Worm (Caenorhabditis elegans) whole organism, mixed stage, embryonic: ENCODE measurements around the gene T22C8.1.
A peak's percentile ranks its signal among the peaks of the same experiment; 100 is the strongest.

ENCODE experiments used
- M03D4.4 ChIP-seq: sonication (generic microtip); optimal IDR thresholded peaks from 2 replicates; lab custom pipeline; 2017; ENCODE audit warnings: mild to moderate bottlenecking, missing genetic modification characterization, missing compliant biosample characterization
- bed-3 ChIP-seq: fragments of 200-800 bp; sonication (Bioruptor generic); optimal IDR thresholded peaks from 3 replicates; lab custom pipeline; 2018; ENCODE audit warnings: mild to moderate bottlenecking, missing genetic modification characterization, moderate library complexity, missing compliant biosample characterization
- blmp-1 ChIP-seq: fragments of 150-350 bp; optimal IDR thresholded peaks from 2 replicates; lab custom pipeline; 2014; ENCODE audit warnings: missing biosample characterization, missing genetic modification characterization
- ceh-39 ChIP-seq: fragments of 150-350 bp; optimal IDR thresholded peaks from 2 replicates; lab custom pipeline; 2014; ENCODE audit warnings: missing biosample characterization, missing genetic modification characterization
- ceh-43 ChIP-seq: fragments of 200-800 bp; sonication (Bioruptor generic); optimal IDR thresholded peaks from 2 replicates; lab custom pipeline; 2018; ENCODE audit warnings: mild to moderate bottlenecking, missing genetic modification characterization, moderate library complexity, missing compliant biosample characterization
- ceh-83 ChIP-seq: fragments of 200-800 bp; sonication (Bioruptor generic); optimal IDR thresholded peaks from 2 replicates; lab custom pipeline; 2018; ENCODE audit warnings: mild to moderate bottlenecking, missing genetic modification characterization, missing compliant biosample characterization
- ces-1 ChIP-seq: fragments of 150-350 bp; optimal IDR thresholded peaks from 2 replicates; lab custom pipeline; 2014; ENCODE audit warnings: missing biosample characterization, missing genetic modification reagents, missing genetic modification characterization
- drap-1 ChIP-seq: fragments of 200-800 bp; sonication (Bioruptor generic); optimal IDR thresholded peaks from 3 replicates; lab custom pipeline; 2018; ENCODE audit warnings: mild to moderate bottlenecking, missing genetic modification characterization, missing compliant biosample characterization
- elt-1 ChIP-seq: sonication (generic microtip); optimal IDR thresholded peaks from 2 replicates; lab custom pipeline; 2017; ENCODE audit warnings: missing genetic modification characterization, mild to moderate bottlenecking, missing compliant biosample characterization, antibody characterized with exemption, moderate library complexity, borderline replicate concordance; ENCODE audit not compliant: insufficient read depth
- flh-1 ChIP-seq: fragments of 200-800 bp; sonication (Bioruptor generic); optimal IDR thresholded peaks from 2 replicates; lab custom pipeline; 2018; ENCODE audit warnings: mild to moderate bottlenecking, missing genetic modification characterization, moderate library complexity, missing compliant biosample characterization
- hlh-1 ChIP-seq: fragments of 150-350 bp; optimal IDR thresholded peaks from 2 replicates; lab custom pipeline; 2014; ENCODE audit warnings: missing biosample characterization, missing genetic modification reagents, missing genetic modification characterization
- lin-13 ChIP-seq: fragments of 150-350 bp; optimal IDR thresholded peaks from 2 replicates; lab custom pipeline; 2014; ENCODE audit warnings: missing biosample characterization, missing genetic modification characterization
- lsy-2 ChIP-seq: fragments of 150-350 bp; optimal IDR thresholded peaks from 2 replicates; lab custom pipeline; 2014; ENCODE audit warnings: missing biosample characterization, missing genetic modification characterization
- mep-1 ChIP-seq: fragments of 150-350 bp; optimal IDR thresholded peaks from 2 replicates; lab custom pipeline; 2017; ENCODE audit warnings: missing biosample characterization, missing genetic modification reagents, missing genetic modification characterization, inconsistent platforms
- mls-2 ChIP-seq: sonication (generic microtip); optimal IDR thresholded peaks from 2 replicates; lab custom pipeline; 2016; ENCODE audit warnings: mild to moderate bottlenecking, missing genetic modification characterization, moderate library complexity, missing compliant biosample characterization
- nhr-237 ChIP-seq: fragments of 150-350 bp; optimal IDR thresholded peaks from 2 replicates; lab custom pipeline; 2014; ENCODE audit warnings: missing biosample characterization, missing genetic modification characterization
- nhr-28 ChIP-seq: fragments of 150-350 bp; optimal IDR thresholded peaks from 2 replicates; lab custom pipeline; 2014; ENCODE audit warnings: missing biosample characterization, missing genetic modification characterization
- nhr-76 ChIP-seq: sonication (generic microtip); optimal IDR thresholded peaks from 2 replicates; lab custom pipeline; 2017; ENCODE audit warnings: missing biosample characterization, missing genetic modification characterization
- pha-4 ChIP-seq: fragments of 150-350 bp; optimal IDR thresholded peaks from 2 replicates; lab custom pipeline; 2018; ENCODE audit warnings: missing biosample characterization, missing genetic modification reagents, missing genetic modification characterization
- snpc-4 ChIP-seq: fragments of 150-350 bp; optimal IDR thresholded peaks from 2 replicates; lab custom pipeline; 2014; ENCODE audit warnings: missing biosample characterization, missing genetic modification characterization
- sptf-1 ChIP-seq: sonication (generic microtip); optimal IDR thresholded peaks from 2 replicates; lab custom pipeline; 2017; ENCODE audit warnings: mild to moderate bottlenecking, missing genetic modification characterization, moderate library complexity, missing compliant biosample characterization
- tbx-8 ChIP-seq: fragments of 200-800 bp; sonication (Bioruptor generic); optimal IDR thresholded peaks from 2 replicates; lab custom pipeline; 2018; ENCODE audit warnings: mild to moderate bottlenecking, missing genetic modification characterization, moderate library complexity, missing compliant biosample characterization
- unc-120 ChIP-seq: sonication (generic microtip); optimal IDR thresholded peaks from 2 replicates; lab custom pipeline; 2017; ENCODE audit warnings: missing genetic modification characterization, missing compliant biosample characterization; ENCODE audit not compliant: poor library complexity, severe bottlenecking
- unc-39 ChIP-seq: fragments of 150-350 bp; optimal IDR thresholded peaks from 2 replicates; lab custom pipeline; 2014; ENCODE audit warnings: missing biosample characterization, missing genetic modification characterization
- unc-62 ChIP-seq: fragments of 150-350 bp; optimal IDR thresholded peaks from 2 replicates; lab custom pipeline; 2014; ENCODE audit warnings: missing biosample characterization, missing genetic modification reagents, missing genetic modification characterization
- zip-8 ChIP-seq: fragments of 150-350 bp; optimal IDR thresholded peaks from 2 replicates; lab custom pipeline; 2014; ENCODE audit warnings: missing biosample characterization, missing genetic modification characterization
- ztf-11 ChIP-seq: fragments of 150-350 bp; optimal IDR thresholded peaks from 2 replicates; lab custom pipeline; 2014; ENCODE audit warnings: missing biosample characterization, missing genetic modification characterization

T22C8.1 gene

ce11 chrII:8573044-8573443, 39.5 kb upstream of the T22C8.1 start, which contains the start of gene F54C9.7:
Gene F54C9.7, plus strand, starts transcription at chrII:8573344.
- no peak for TF ChIP-seq tbx-8 (GFP tag; lab: Kevin White, UChicago)
- no peak for TF ChIP-seq elt-1 (tag; lab: Kevin White, UChicago)
- TF ChIP-seq ceh-83 = no peak
- TF ChIP-seq nhr-237 = no peak
- TF ChIP-seq unc-120 (tag; lab: Kevin White, UChicago) = no peak
- no peak for TF ChIP-seq ztf-11

DNA sequence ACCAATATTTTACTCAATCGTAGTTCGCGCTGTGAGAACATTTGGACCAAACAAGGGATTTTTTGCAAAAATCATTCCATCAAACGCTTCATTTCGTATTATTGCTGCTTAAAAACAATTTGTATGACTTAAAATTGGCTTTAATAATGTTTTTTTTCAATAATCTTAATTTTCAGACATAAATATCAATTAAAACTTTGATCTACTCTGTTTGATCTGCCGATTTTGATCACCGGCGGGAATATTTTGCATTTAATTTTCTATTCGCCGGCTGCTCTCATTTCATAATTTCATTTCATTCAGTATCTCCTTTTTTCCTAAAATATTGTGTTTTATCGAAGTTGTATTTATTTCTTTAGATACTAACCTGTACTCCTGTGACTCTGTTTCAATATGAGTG, 37.4 kb upstream of the T22C8.1 start, which contains the start of gene puf-5:
Gene puf-5, plus strand, starts transcription at position 358 of the 400 bp plus-strand sequence.
- no peak for TF ChIP-seq bed-3 (GFP tag; lab: Kevin White, UChicago)
- TF ChIP-seq nhr-28 (tag; lab: Kevin White, UChicago) = no peak
- no peak for TF ChIP-seq lin-13 (tag; lab: Kevin White, UChicago)
- TF ChIP-seq mls-2 (tag; lab: Kevin White, UChicago) = no peak
- no peak for TF ChIP-seq zip-8 (tag; lab: Kevin White, UChicago)
- no peak for TF ChIP-seq ceh-39 (tag; lab: Kevin White, UChicago)
- no peak for TF ChIP-seq elt-1 (tag; lab: Kevin White, UChicago)

DNA sequence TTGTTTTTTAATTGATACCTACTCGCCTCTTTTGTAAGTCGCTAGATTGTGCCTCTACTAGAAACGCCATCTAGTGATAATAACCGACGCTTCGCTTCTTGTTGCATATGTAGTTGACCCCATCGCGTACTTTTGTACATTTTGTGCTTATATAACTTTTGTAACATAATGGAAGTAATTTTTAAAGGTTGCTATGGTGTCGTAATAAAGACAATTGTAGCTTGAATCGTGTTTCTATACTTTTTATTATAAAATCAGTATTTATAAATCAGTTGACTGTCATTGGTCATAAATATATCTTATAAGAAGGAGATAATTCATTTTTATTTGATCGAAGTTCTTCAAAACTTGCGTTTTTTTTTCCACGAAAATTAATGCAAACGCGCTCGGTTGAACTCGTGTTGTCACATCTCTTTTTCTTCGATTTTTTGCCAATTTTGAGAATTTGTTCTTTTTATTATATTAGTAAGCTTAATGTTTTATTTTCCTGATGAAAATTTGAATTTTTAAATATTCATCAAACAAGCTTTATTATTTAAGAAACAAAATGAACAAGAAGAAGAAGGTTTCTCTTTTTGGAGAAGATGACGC, 35.0 kb upstream of the T22C8.1 start, which contains the start of gene F54C9.9:
Gene F54C9.9, plus strand, starts transcription at position 541 of the 591 bp plus-strand sequence.
- TF ChIP-seq lin-13 (tag; lab: Kevin White, UChicago) = no peak
- peak; percentile 9 for TF ChIP-seq lsy-2
- TF ChIP-seq snpc-4 (tag; lab: Kevin White, UChicago) = no peak
- no peak for TF ChIP-seq ces-1
- TF ChIP-seq blmp-1 (tag; lab: Kevin White, UChicago) = no peak
- TF ChIP-seq hlh-1 (tag; lab: Kevin White, UChicago) = no peak

- TF ChIP-seq blmp-1 (tag; lab: Kevin White, UChicago) (no peak), lin-13 (tag; lab: Kevin White, UChicago) (no peak), ceh-39 (tag; lab: Kevin White, UChicago) (no peak), flh-1 (GFP tag; lab: Kevin White, UChicago) (no peak), unc-120 (tag; lab: Kevin White, UChicago) (no peak), pha-4 (tag; lab: Kevin White, UChicago) (no peak), nhr-237 (no peak), elt-1 (tag; lab: Kevin White, UChicago) (no peak)
Measured at ce11 chrII:8581700-8582099, 30.9 kb upstream of the T22C8.1 start, which contains the start of gene arl-1. Gene arl-1, plus strand, starts transcription at chrII:8582000.

- no peak for TF ChIP-seq unc-39 (tag; lab: Kevin White, UChicago)
- TF ChIP-seq sptf-1 (tag; lab: Kevin White, UChicago) = no peak
- TF ChIP-seq ceh-83 = no peak
- TF ChIP-seq nhr-28 (tag; lab: Kevin White, UChicago) = no peak
- no peak for TF ChIP-seq lsy-2
- TF ChIP-seq flh-1 (GFP tag; lab: Kevin White, UChicago) = no peak
- no peak for TF ChIP-seq tbx-8 (GFP tag; lab: Kevin White, UChicago)
- TF ChIP-seq nhr-76 (tag; lab: Kevin White, UChicago) = no peak
- no peak for TF ChIP-seq unc-120 (tag; lab: Kevin White, UChicago)
- TF ChIP-seq nhr-237 = no peak
- no peak for TF ChIP-seq mep-1 (tag; lab: Kevin White, UChicago)
- no peak for TF ChIP-seq mls-2 (tag; lab: Kevin White, UChicago)
- TF ChIP-seq unc-62 (GFP tag; lab: Kevin White, UChicago) = no peak
- TF ChIP-seq elt-1 (tag; lab: Kevin White, UChicago) = no peak
- no peak for TF ChIP-seq drap-1 (GFP tag; lab: Kevin White, UChicago)
- TF ChIP-seq blmp-1 (tag; lab: Kevin White, UChicago) = no peak
- TF ChIP-seq M03D4.4 (tag; lab: Kevin White, UChicago) = no peak
- no peak for TF ChIP-seq zip-8 (tag; lab: Kevin White, UChicago)
- TF ChIP-seq ceh-43 (GFP tag; lab: Kevin White, UChicago) = no peak
Measured at ce11 chrII:8583035-8583434, 29.5 kb upstream of the T22C8.1 start.
